Worm (Caenorhabditis elegans) whole organism, L4 larva: ENCODE results near the gene nas-7.

ENCODE experiments used
- ZK337.2 ChIP-seq: fragments of 200-800 bp; sonication (Bioruptor generic); IDR thresholded peaks from 2 replicates; pipeline ENCODE4 v1.3.6; 2022; ENCODE audit warnings: missing genetic modification reagents, missing genetic modification characterization, missing compliant biosample characterization
- arid-1 ChIP-seq: fragments of 200-800 bp; sonication (Bioruptor generic); conservative IDR thresholded peaks from 2 replicates; pipeline ENCODE4 v1.3.6; 2022; ENCODE audit warnings: missing genetic modification reagents, missing genetic modification characterization, missing compliant biosample characterization
- dmd-6 ChIP-seq: fragments of 200-800 bp; sonication (Bioruptor generic); IDR thresholded peaks from 2 replicates; pipeline ENCODE4 v1.3.6; 2022; ENCODE audit warnings: missing genetic modification reagents, missing genetic modification characterization, missing compliant biosample characterization
- lim-7 ChIP-seq: fragments of 200-800 bp; sonication (Bioruptor generic); IDR thresholded peaks from 2 replicates; pipeline ENCODE4 v1.3.6; 2022; ENCODE audit warnings: missing genetic modification characterization, missing compliant biosample characterization
- nhr-11 ChIP-seq: fragments of 150-350 bp; optimal IDR thresholded peaks from 2 replicates; lab custom pipeline; 2014; ENCODE audit warnings: missing biosample characterization, missing genetic modification characterization
- nhr-77 ChIP-seq: fragments of 150-350 bp; optimal IDR thresholded peaks from 2 replicates; lab custom pipeline; 2014; ENCODE audit warnings: missing biosample characterization, missing genetic modification characterization
- snpc-4 ChIP-seq: fragments of 150-350 bp; optimal IDR thresholded peaks from 2 replicates; lab custom pipeline; 2014; ENCODE audit warnings: missing biosample characterization, missing genetic modification characterization

DNA sequence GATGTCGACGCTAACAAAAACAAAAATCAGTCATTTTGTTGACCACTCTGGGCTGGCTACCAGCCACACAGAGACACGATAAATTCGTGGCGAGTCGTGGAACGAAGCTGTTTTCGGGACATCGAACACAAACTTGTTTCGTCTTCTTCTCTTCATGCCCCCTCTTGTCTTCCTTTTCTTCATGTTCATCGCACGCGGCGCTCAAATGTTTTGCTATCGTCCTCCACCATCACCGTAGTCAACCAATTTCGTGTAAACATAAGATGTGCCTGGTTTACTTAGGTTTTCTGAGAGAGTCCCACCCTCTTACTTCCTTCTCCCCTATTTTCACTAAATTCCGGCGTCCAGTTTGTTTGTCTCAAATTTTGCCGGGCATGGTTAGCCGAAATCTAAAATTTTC is 12.2 kb downstream of the nas-7 start:
- no peak for TF ChIP-seq ZK337.2
- no peak for TF ChIP-seq nhr-77 (tag; lab: Kevin White, UChicago)
- no peak for TF ChIP-seq lim-7 (GFP tag; lab: Robert Waterston, UW)
- TF ChIP-seq dmd-6, result no peak
- TF ChIP-seq snpc-4 (tag; lab: Kevin White, UChicago), result no peak
- TF ChIP-seq nhr-11, result no peak
- TF ChIP-seq arid-1, result no peak
